Fruit fly (Drosophila melanogaster): ENCODE results near the gene P5cr.

DNA sequence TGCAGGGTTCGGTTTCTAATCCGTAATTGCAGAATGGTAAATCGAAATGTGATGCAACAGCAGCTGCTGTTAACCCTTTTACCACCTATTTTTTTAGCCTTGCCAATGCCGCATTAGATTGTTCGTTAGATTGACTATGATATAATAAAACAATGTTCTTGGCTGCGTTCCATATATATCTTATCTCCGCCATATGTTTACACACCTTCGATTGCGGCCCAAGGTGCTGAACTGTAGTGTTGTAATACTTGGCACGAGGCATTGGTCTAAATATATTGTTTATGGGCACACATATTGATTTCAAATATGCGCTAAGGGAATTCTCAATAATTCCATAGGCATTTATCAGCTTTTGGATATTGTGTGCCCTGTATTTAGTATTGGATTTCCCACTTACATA lies 37.0 kb upstream of the P5cr start:
- TF ChIP-seq CG8478 (optimal IDR thresholded peaks at IDR 0.05), result no peak
- no peak for TF ChIP-seq CTCF (optimal IDR thresholded peaks at IDR 0.05)
